Fruit fly (Drosophila melanogaster): ENCODE measurements around the gene RpL13A.

RpL13A gene

DNA sequence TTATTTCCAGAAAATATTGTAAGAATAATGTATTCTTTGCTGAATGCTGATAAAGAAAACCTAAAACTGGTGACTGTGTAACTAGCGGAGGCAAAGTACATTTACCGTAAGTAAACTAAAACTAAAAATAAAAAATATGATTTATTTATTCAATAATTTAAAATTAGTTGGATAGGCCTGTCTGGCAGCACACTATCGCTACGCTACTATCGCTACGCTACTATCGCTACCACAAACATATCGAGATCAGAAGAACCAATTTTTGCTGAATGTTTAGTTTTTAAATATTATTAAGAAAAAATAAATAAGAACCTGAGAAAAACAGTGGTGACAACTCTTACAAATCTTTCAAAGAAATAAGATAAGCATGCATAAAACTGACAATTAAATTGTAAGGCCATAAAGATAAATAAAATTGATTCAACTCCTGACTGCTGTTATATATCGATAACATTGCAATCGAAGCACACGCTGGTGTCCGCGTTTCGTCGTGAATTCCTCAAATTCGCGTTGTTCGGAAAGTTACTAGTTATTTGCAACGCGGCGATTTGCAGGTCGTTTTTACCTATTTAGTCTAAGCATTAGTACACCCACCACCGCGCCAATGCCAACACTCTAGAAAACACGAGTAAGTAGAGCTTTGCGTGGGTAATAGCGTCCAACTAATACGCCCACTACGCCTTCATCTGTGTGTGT is 36.1 kb downstream of the RpL13A start, which contains the start of gene Wdr33 (continued):
- no peak for TF ChIP-seq CG7372 (GFP tag; IDR thresholded peaks at IDR 0.05)
- TF ChIP-seq ems (GFP tag; optimal IDR thresholded peaks at IDR 0.05) = no peak
- peak; percentile 64 for TF ChIP-seq cg (GFP tag; optimal IDR thresholded peaks at IDR 0.05)
- peak; percentile 28 for TF ChIP-seq CG15696 (tag; optimal IDR thresholded peaks at IDR 0.05)
- TF ChIP-seq knrl (GFP tag; IDR thresholded peaks at IDR 0.05; ENCODE audit: partially characterized antibody) = peak; percentile 94
- no peak for TF ChIP-seq CG1233 (GFP tag; optimal IDR thresholded peaks at IDR 0.05)
- no peak for TF ChIP-seq hth (optimal IDR thresholded peaks at IDR 0.05)
- no peak for TF ChIP-seq CG33213 (GFP tag; optimal IDR thresholded peaks at IDR 0.05)
- TF ChIP-seq CG10274 (GFP tag; optimal IDR thresholded peaks at IDR 0.05) = no peak
- no peak for TF ChIP-seq da (GFP tag; optimal IDR thresholded peaks at IDR 0.05)
- no peak for TF ChIP-seq CG14965 (GFP tag; optimal IDR thresholded peaks at IDR 0.05; ENCODE audit: borderline replicate concordance)
- no peak for TF ChIP-seq ro (GFP tag; IDR thresholded peaks at IDR 0.05)
- TF ChIP-seq mld (GFP tag; IDR thresholded peaks at IDR 0.05; ENCODE audit: partially characterized antibody) = peak; percentile 84; the same call in 2 of the 3 replicates
- TF ChIP-seq CG15601 (tag; optimal IDR thresholded peaks at IDR 0.05) = no peak
- TF ChIP-seq nerfin-2 (GFP tag; IDR thresholded peaks at IDR 0.05; ENCODE audit: partially characterized antibody) = peak; percentile 82
- no peak for TF ChIP-seq Trl (optimal IDR thresholded peaks at IDR 0.05)
- TF ChIP-seq Trl (GFP tag; optimal IDR thresholded peaks at IDR 0.05) = no peak
- no peak for TF ChIP-seq z (GFP tag; IDR thresholded peaks at IDR 0.05)
- no peak for TF ChIP-seq maf-S (GFP tag; optimal IDR thresholded peaks at IDR 0.05)
- no peak for TF ChIP-seq CG12219 (GFP tag; optimal IDR thresholded peaks at IDR 0.05)
- TF ChIP-seq CG2202 (tag; optimal IDR thresholded peaks at IDR 0.05) = no peak
- TF ChIP-seq slbo (GFP tag; IDR thresholded peaks at IDR 0.05) = peak; percentile 7; the same call in 1 of the 2 replicates
- no peak for TF ChIP-seq CG15479 (GFP tag; optimal IDR thresholded peaks at IDR 0.05)
- peak; percentile 57 for TF ChIP-seq Abd-B (GFP tag; optimal IDR thresholded peaks at IDR 0.05)
- TF ChIP-seq CG6854 (GFP tag; optimal IDR thresholded peaks at IDR 0.05) = no peak
- peak; percentile 66 for TF ChIP-seq nmo (GFP tag; optimal IDR thresholded peaks at IDR 0.05)
- TF ChIP-seq CG18599 (GFP tag; optimal IDR thresholded peaks at IDR 0.05) = peak; percentile 12
- peak; percentile 34 for TF ChIP-seq Meics (GFP tag; optimal IDR thresholded peaks at IDR 0.05)
- peak; percentile 31 for TF ChIP-seq unpg (GFP tag; optimal IDR thresholded peaks at IDR 0.05)
- no peak for TF ChIP-seq cad (GFP tag; optimal IDR thresholded peaks at IDR 0.05)
- no peak for TF ChIP-seq sens-2 (GFP tag; IDR thresholded peaks at IDR 0.05)
- no peak for TF ChIP-seq br (optimal IDR thresholded peaks at IDR 0.05)
- no peak for TF ChIP-seq CG3838 (GFP tag; optimal IDR thresholded peaks at IDR 0.05)
- peak; percentile 20 for TF ChIP-seq Lhr (GFP tag; optimal IDR thresholded peaks at IDR 0.05)
- peak; percentile 45 for TF ChIP-seq CG10462 (GFP tag; optimal IDR thresholded peaks at IDR 0.05)
- no peak for TF ChIP-seq sqz (GFP tag; optimal IDR thresholded peaks at IDR 0.05)
- no peak for TF ChIP-seq CG17328 (GFP tag; IDR thresholded peaks at IDR 0.05)
- TF ChIP-seq toy (GFP tag; IDR thresholded peaks at IDR 0.05) = no peak
- no peak for TF ChIP-seq Asciz (GFP tag; optimal IDR thresholded peaks at IDR 0.05)
- TF ChIP-seq CG16813 (GFP tag; IDR thresholded peaks at IDR 0.05; ENCODE audit: partially characterized antibody) = peak; percentile 94
- TF ChIP-seq CG4707 (GFP tag; optimal IDR thresholded peaks at IDR 0.05) = no peak
- TF ChIP-seq CG12391 (tag; optimal IDR thresholded peaks at IDR 0.05) = peak; percentile 60
- no peak for TF ChIP-seq ash1 (GFP tag; optimal IDR thresholded peaks at IDR 0.05)
- no peak for TF ChIP-seq Hr78 (GFP tag; optimal IDR thresholded peaks at IDR 0.05)
- peak; percentile 61; the same call in 2 of the 4 replicates for TF ChIP-seq chinmo (GFP tag; IDR thresholded peaks at IDR 0.05; ENCODE audit: partially characterized antibody)
- TF ChIP-seq eyg (GFP tag; optimal IDR thresholded peaks at IDR 0.05) = no peak
- no peak for TF ChIP-seq CG7839 (tag; optimal IDR thresholded peaks at IDR 0.05)
- peak; percentile 50 for TF ChIP-seq CG9817 (tag; optimal IDR thresholded peaks at IDR 0.05)
- TF ChIP-seq CG3847 (GFP tag; IDR thresholded peaks at IDR 0.05) = peak; percentile 34; the same call in 1 of the 2 replicates
- no peak for TF ChIP-seq CG31441 (GFP tag; IDR thresholded peaks at IDR 0.05)

All from whole organism, embryonic.